Fruit fly (Drosophila melanogaster) whole organism, embryonic: ENCODE data around the gene CG14330.

Experiments used
- Abd-B ChIP-seq: fragments of 200-800 bp; sonication (Bioruptor generic); optimal IDR thresholded peaks from 2 replicates; lab custom pipeline; 2018; ENCODE audit warnings: missing biosample characterization, mild to moderate bottlenecking, missing genetic modification characterization, moderate library complexity
- Bteb2 ChIP-seq: fragments of 200-800 bp; sonication (Bioruptor generic); optimal IDR thresholded peaks from 2 replicates; lab custom pipeline; 2016; ENCODE audit warnings: missing biosample characterization, missing genetic modification characterization
- CG10274 ChIP-seq: fragments of 200-800 bp; sonication (Bioruptor generic); optimal IDR thresholded peaks from 3 replicates; lab custom pipeline; 2017; ENCODE audit warnings: missing biosample characterization, mild to moderate bottlenecking, missing genetic modification characterization
- CG12769 ChIP-seq: fragments of 200-800 bp; sonication (Bioruptor generic); optimal IDR thresholded peaks from 2 replicates; lab custom pipeline; 2019; ENCODE audit warnings: missing biosample characterization, mild to moderate bottlenecking, missing genetic modification characterization, moderate library complexity
- CG13775 ChIP-seq: fragments of 200-800 bp; sonication (Bioruptor generic); optimal IDR thresholded peaks from 3 replicates; lab custom pipeline; 2017; ENCODE audit warnings: missing biosample characterization, mild to moderate bottlenecking, missing genetic modification characterization
- CG15479 ChIP-seq: fragments of 200-800 bp; sonication (Bioruptor generic); optimal IDR thresholded peaks from 3 replicates; lab custom pipeline; 2019; ENCODE audit warnings: missing biosample characterization, mild to moderate bottlenecking, missing genetic modification characterization, moderate library complexity
- CG1602 ChIP-seq: fragments of 200-800 bp; sonication (Bioruptor generic); optimal IDR thresholded peaks from 3 replicates; lab custom pipeline; 2016; ENCODE audit warnings: missing biosample characterization, missing genetic modification characterization
- CG1647 ChIP-seq: fragments of 200-800 bp; sonication (Bioruptor generic); optimal IDR thresholded peaks from 3 replicates; lab custom pipeline; 2016; ENCODE audit warnings: missing biosample characterization, missing genetic modification characterization
- CG17186 ChIP-seq: fragments of 200-800 bp; sonication (Bioruptor generic); optimal IDR thresholded peaks from 3 replicates; lab custom pipeline; 2017; ENCODE audit warnings: missing biosample characterization, missing genetic modification reagents, missing genetic modification characterization
- CG17328 ChIP-seq: fragments of 200-800 bp; sonication (Bioruptor generic); IDR thresholded peaks from 2 replicates; pipeline ENCODE4 v1.3.6; 2022; ENCODE audit warnings: missing biosample characterization, missing genetic modification characterization
- CG18262 ChIP-seq: fragments of 200-800 bp; optimal IDR thresholded peaks from 3 replicates; lab custom pipeline; 2019; ENCODE audit warnings: missing biosample characterization, mild to moderate bottlenecking, missing genetic modification characterization, moderate library complexity
- CG18476 ChIP-seq: fragments of 200-800 bp; sonication (Bioruptor generic); optimal IDR thresholded peaks from 2 replicates; lab custom pipeline; 2016; ENCODE audit warnings: missing biosample characterization, mild to moderate bottlenecking, missing genetic modification characterization
- CG2129 ChIP-seq: fragments of 200-800 bp; sonication (Bioruptor generic); IDR thresholded peaks from 2 replicates; pipeline ENCODE4 v1.3.6; 2022; ENCODE audit warnings: missing biosample characterization, missing genetic modification characterization; ENCODE audit not compliant: partially characterized antibody
- CG31441 ChIP-seq: fragments of 200-800 bp; sonication (Bioruptor generic); IDR thresholded peaks from 2 replicates; pipeline ENCODE4 v1.3.6; 2022; ENCODE audit warnings: missing biosample characterization, missing genetic modification characterization
- CG34376 ChIP-seq: fragments of 200-800 bp; sonication (Bioruptor generic); optimal IDR thresholded peaks from 2 replicates; lab custom pipeline; 2018; ENCODE audit warnings: missing biosample characterization, mild to moderate bottlenecking, missing genetic modification characterization
- CG3847 ChIP-seq: fragments of 200-800 bp; sonication (Bioruptor generic); IDR thresholded peaks from 2 replicates; pipeline ENCODE4 v1.3.6; 2022; ENCODE audit warnings: missing biosample characterization, missing genetic modification characterization
- CG5953 ChIP-seq: fragments of 200-800 bp; sonication (Bioruptor generic); IDR thresholded peaks from 2 replicates; pipeline ENCODE4 v1.3.6; 2022; ENCODE audit warnings: missing biosample characterization, missing genetic modification characterization
- CG7271 ChIP-seq: fragments of 200-800 bp; sonication (Bioruptor generic); optimal IDR thresholded peaks from 2 replicates; lab custom pipeline; 2018; ENCODE audit warnings: missing biosample characterization, mild to moderate bottlenecking, missing genetic modification characterization, moderate library complexity
- CG7963 ChIP-seq: fragments of 200-800 bp; sonication (Bioruptor generic); IDR thresholded peaks from 3 replicates; pipeline ENCODE4 v1.3.6; 2022; ENCODE audit warnings: missing biosample characterization, missing genetic modification characterization; ENCODE audit not compliant: partially characterized antibody
- CG9817 ChIP-seq: fragments of 200-800 bp; sonication (Bioruptor generic); optimal IDR thresholded peaks from 2 replicates; lab custom pipeline; 2018; ENCODE audit warnings: missing biosample characterization, mild to moderate bottlenecking, missing genetic modification characterization, moderate library complexity
- Doc3 ChIP-seq: fragments of 200-800 bp; sonication (Bioruptor generic); IDR thresholded peaks from 3 replicates; pipeline ENCODE4 v1.3.6; 2022; ENCODE audit warnings: missing biosample characterization, missing genetic modification characterization; ENCODE audit not compliant: partially characterized antibody
- Ets65A ChIP-seq: fragments of 200-800 bp; sonication (Bioruptor generic); peaks from one replicate; lab custom pipeline; 2016; ENCODE audit warnings: missing biosample characterization, missing genetic modification characterization
- H15 ChIP-seq: fragments of 200-800 bp; sonication (Bioruptor generic); IDR thresholded peaks from 3 replicates; pipeline ENCODE4 v1.3.6; 2022; ENCODE audit warnings: missing biosample characterization, missing genetic modification characterization
- HLH4C ChIP-seq: fragments of 200-800 bp; sonication (Bioruptor generic); IDR thresholded peaks from 3 replicates; pipeline ENCODE4 v1.3.6; 2022; ENCODE audit warnings: missing biosample characterization, missing genetic modification characterization; ENCODE audit not compliant: partially characterized antibody
- Hey ChIP-seq: fragments of 200-800 bp; sonication (Bioruptor generic); optimal IDR thresholded peaks from 3 replicates; lab custom pipeline; 2018; ENCODE audit warnings: missing biosample characterization, mild to moderate bottlenecking, missing genetic modification characterization
- Hsf ChIP-seq: fragments of 200-800 bp; sonication (Bioruptor generic); optimal IDR thresholded peaks from 3 replicates; lab custom pipeline; 2016; ENCODE audit warnings: missing biosample characterization, missing genetic modification characterization
- Mes4 ChIP-seq: fragments of 200-800 bp; sonication (Bioruptor generic); optimal IDR thresholded peaks from 2 replicates; lab custom pipeline; 2016; ENCODE audit warnings: missing biosample characterization, missing genetic modification characterization
- NK7.1 ChIP-seq: fragments of 200-800 bp; sonication (Bioruptor generic); optimal IDR thresholded peaks from 3 replicates; lab custom pipeline; 2016; ENCODE audit warnings: missing biosample characterization, missing genetic modification characterization
- Xbp1 ChIP-seq: fragments of 200-800 bp; sonication (Bioruptor generic); optimal IDR thresholded peaks from 3 replicates; lab custom pipeline; 2016; ENCODE audit warnings: missing biosample characterization, mild to moderate bottlenecking, missing genetic modification characterization
- aop ChIP-seq: fragments of 200-800 bp; sonication (Bioruptor generic); IDR thresholded peaks from 2 replicates; pipeline ENCODE4 v1.3.6; 2022; ENCODE audit warnings: missing biosample characterization, missing genetic modification characterization
- ase ChIP-seq: fragments of 200-800 bp; sonication (Bioruptor generic); IDR thresholded peaks from 3 replicates; pipeline ENCODE4 v1.3.6; 2022; ENCODE audit warnings: missing biosample characterization, missing genetic modification characterization
- btn ChIP-seq: fragments of 200-800 bp; sonication (Bioruptor generic); optimal IDR thresholded peaks from 2 replicates; lab custom pipeline; 2016; ENCODE audit warnings: missing biosample characterization, missing genetic modification characterization
- cad ChIP-seq: fragments of >200 bp; optimal IDR thresholded peaks from 2 replicates; lab custom pipeline; 2017; ENCODE audit warnings: missing biosample characterization, missing genetic modification characterization
- cato ChIP-seq: fragments of 200-800 bp; sonication (Bioruptor generic); optimal IDR thresholded peaks from 2 replicates; lab custom pipeline; 2016; ENCODE audit warnings: missing biosample characterization, missing genetic modification characterization, borderline replicate concordance
- crp ChIP-seq, 2 experiments: fragments of 200-800 bp; sonication (Bioruptor generic); optimal IDR thresholded peaks; 2 replicates in 1 of 2; 3 replicates in 1 of 2; lab custom pipeline; 2017; ENCODE audit warnings: missing biosample characterization in 2 of 2, missing genetic modification characterization in 2 of 2, mild to moderate bottlenecking in 1 of 2, moderate library complexity in 1 of 2
- cwo ChIP-seq: fragments of 200-800 bp; sonication (Bioruptor generic); optimal IDR thresholded peaks from 3 replicates; lab custom pipeline; 2017; ENCODE audit warnings: missing biosample characterization, missing genetic modification characterization, mild to moderate bottlenecking, moderate library complexity, missing genetic modification reagents
- fd96Cb ChIP-seq: fragments of 200-800 bp; sonication (Bioruptor generic); optimal IDR thresholded peaks from 2 replicates; lab custom pipeline; 2018; ENCODE audit warnings: missing biosample characterization, mild to moderate bottlenecking, missing genetic modification characterization, moderate library complexity
- grn ChIP-seq: fragments of 200-800 bp; sonication (Bioruptor generic); optimal IDR thresholded peaks from 3 replicates; lab custom pipeline; 2017; ENCODE audit warnings: missing biosample characterization, missing genetic modification characterization
- hbn ChIP-seq: fragments of 200-800 bp; sonication (Bioruptor generic); IDR thresholded peaks from 2 replicates; pipeline ENCODE4 v1.3.6; 2022; ENCODE audit warnings: missing biosample characterization, missing genetic modification characterization; ENCODE audit not compliant: partially characterized antibody
- kah ChIP-seq: fragments of 200-800 bp; sonication (Bioruptor generic); optimal IDR thresholded peaks from 2 replicates; lab custom pipeline; 2018; ENCODE audit warnings: missing biosample characterization, mild to moderate bottlenecking, missing genetic modification characterization
- knrl ChIP-seq: fragments of 200-800 bp; sonication (Bioruptor generic); IDR thresholded peaks from 3 replicates; pipeline ENCODE4 v1.3.6; 2022; ENCODE audit warnings: missing biosample characterization, missing genetic modification characterization; ENCODE audit not compliant: partially characterized antibody
- lilli ChIP-seq: fragments of 200-800 bp; sonication (Bioruptor generic); optimal IDR thresholded peaks from 3 replicates; lab custom pipeline; 2016; ENCODE audit warnings: missing biosample characterization, missing genetic modification characterization
- luna ChIP-seq: fragments of 200-800 bp; sonication (Bioruptor generic); optimal IDR thresholded peaks from 2 replicates; lab custom pipeline; 2016; ENCODE audit warnings: missing biosample characterization, missing genetic modification characterization
- p53 ChIP-seq: fragments of 200-800 bp; sonication (Bioruptor generic); optimal IDR thresholded peaks from 2 replicates; lab custom pipeline; 2016; ENCODE audit warnings: missing biosample characterization, missing genetic modification characterization
- pita ChIP-seq: fragments of 200-800 bp; sonication (Bioruptor generic); optimal IDR thresholded peaks from 2 replicates; lab custom pipeline; 2017; ENCODE audit warnings: missing biosample characterization, mild to moderate bottlenecking, missing genetic modification characterization
- salm ChIP-seq: fragments of 200-800 bp; sonication (Bioruptor generic); optimal IDR thresholded peaks from 2 replicates; lab custom pipeline; 2018; ENCODE audit warnings: missing biosample characterization, mild to moderate bottlenecking, missing genetic modification characterization
- toy ChIP-seq: fragments of 200-800 bp; sonication (Bioruptor generic); IDR thresholded peaks from 2 replicates; pipeline ENCODE4 v1.3.6; 2022; ENCODE audit warnings: missing biosample characterization, missing genetic modification characterization
- vvl ChIP-seq: fragments of 200-800 bp; sonication (Bioruptor generic); IDR thresholded peaks from 2 replicates; pipeline ENCODE4 v1.3.6; 2022; ENCODE audit warnings: missing biosample characterization, missing genetic modification characterization
- zen2 ChIP-seq: fragments of 200-800 bp; sonication (Bioruptor generic); IDR thresholded peaks from 3 replicates; pipeline ENCODE4 v1.3.6; 2022; ENCODE audit warnings: missing biosample characterization, missing genetic modification characterization; ENCODE audit not compliant: partially characterized antibody

Gene CG14330

dm6 chr3R:17471007-17471406, 14.4 kb upstream of the CG14330 start:
- TF ChIP-seq CG13775 (no peak), Ets65A (GFP tag; lab: Kevin White, UChicago) (peak; percentile 16)

- TF ChIP-seq cwo (GFP tag; lab: Kevin White, UChicago) (no peak), salm (tag; lab: Kevin White, UChicago) (no peak), CG9817 (peak; percentile 16), CG17328 (GFP tag; lab: Robert Waterston, UW) (no peak), CG1602 (GFP tag; lab: Kevin White, UChicago) (no peak), CG3847 (GFP tag; lab: Robert Waterston, UW) (peak; percentile 27; the same call in 1 of the 2 replicates), Bteb2 (GFP tag; lab: Kevin White, UChicago) (no peak), CG12769 (tag; lab: Kevin White, UChicago) (no peak), p53 (GFP tag; lab: Kevin White, UChicago) (no peak), fd96Cb (tag; lab: Kevin White, UChicago) (no peak), CG15479 (no peak), CG31441 (GFP tag; lab: Robert Waterston, UW) (no peak), CG18476 (no peak), luna (GFP tag; lab: Kevin White, UChicago) (no peak), H15 (0 out of 3 replicates have a peak, but pooled peaks have one; percentile 18), Abd-B (peak; percentile 60), Mes4 (GFP tag; lab: Kevin White, UChicago) (no peak), vvl (GFP tag; lab: Robert Waterston, UW) (no peak; the same call in 1 of the 2 replicates), Ets65A (GFP tag; lab: Kevin White, UChicago) (peak; percentile 87), pita (GFP tag; lab: Kevin White, UChicago) (peak; percentile 6), aop (no peak), cad (GFP tag; lab: Kevin White, UChicago) (no peak), crp (GFP tag; optimal IDR thresholded peaks at IDR 0.05; lab: Kevin White, UChicago) (no peak), kah (peak; percentile 64), Hey (tag; lab: Kevin White, UChicago) (no peak), Doc3 (GFP tag; lab: Robert Waterston, UW) (no peak), ase (GFP tag; lab: Robert Waterston, UW) (no peak), Xbp1 (peak; percentile 31), NK7.1 (GFP tag; lab: Kevin White, UChicago) (no peak), zen2 (no peak), CG1647 (no peak), btn (GFP tag; lab: Kevin White, UChicago) (no peak), CG34376 (no peak), cato (no peak), knrl (GFP tag; lab: Robert Waterston, UW) (peak; percentile 65; the same call in 2 of the 3 replicates), toy (GFP tag; lab: Robert Waterston, UW) (no peak), hbn (GFP tag; lab: Robert Waterston, UW) (no peak), CG5953 (no peak), CG7963 (no peak), lilli (GFP tag; lab: Kevin White, UChicago) (no peak), grn (peak; percentile 25), CG17186 (GFP tag; lab: Kevin White, UChicago) (no peak), Hsf (GFP tag; lab: Kevin White, UChicago) (no peak), HLH4C (GFP tag; lab: Robert Waterston, UW) (peak; percentile 15; the same call in 1 of the 3 replicates), CG18262 (no peak), CG2129 (GFP tag; lab: Robert Waterston, UW) (no peak), CG7271 (no peak), CG10274 (GFP tag; lab: Kevin White, UChicago) (no peak)
Observed at dm6 chr3R:17449402-17449801, 7.2 kb downstream of the CG14330 start.
